In the genomic region with DNA sequence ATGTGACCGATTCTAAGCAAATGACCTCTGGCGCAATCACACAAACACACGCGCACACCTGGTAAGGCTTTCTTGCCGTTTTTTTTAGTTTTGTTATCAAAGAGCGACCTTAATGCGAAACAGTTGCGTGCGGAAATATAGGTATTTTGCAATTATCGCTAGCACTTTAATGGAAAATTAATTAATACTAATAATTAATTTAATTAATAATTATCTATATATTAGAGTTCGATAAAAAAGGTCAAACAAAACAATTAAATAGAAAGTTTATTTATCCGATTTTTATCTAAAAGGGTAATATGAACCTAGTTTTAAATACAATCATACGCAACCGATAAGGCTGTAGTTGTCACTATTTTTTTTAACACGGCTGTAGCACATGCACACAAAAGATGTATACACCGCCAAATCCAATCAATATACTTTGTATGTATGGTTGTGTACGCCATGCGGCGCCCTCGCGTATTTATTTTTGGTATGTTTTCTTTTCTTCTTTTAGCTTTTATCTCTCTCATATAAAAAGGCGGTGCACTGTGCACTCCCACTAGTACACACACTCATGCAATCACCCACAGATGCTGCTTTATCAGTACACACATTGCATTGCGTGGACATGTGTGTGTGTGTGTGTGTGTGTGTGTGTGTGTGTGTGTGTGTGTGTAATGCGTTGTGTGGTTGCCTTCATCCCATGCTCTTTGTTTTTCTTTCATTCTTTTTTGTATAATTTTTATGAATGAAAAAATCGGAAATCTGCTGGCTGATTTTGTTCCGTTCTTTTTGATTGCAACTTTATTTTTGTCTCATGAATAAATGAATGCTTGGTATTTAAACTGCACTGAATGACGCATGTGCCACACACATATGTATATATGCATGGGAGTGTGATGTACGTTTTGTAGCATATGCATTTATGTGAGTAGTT, we compare ENCODE assay signal across 1 fruit fly cellular context.
TF ChIP-seq lines count a peak whose summit lies in the region.

No protein-coding gene starts in this region.

TF ChIP-seq in whole organism, embryonic, 481 proteins besides CTCF, POLR2A, EP300 and RAD21 (continued from another document):
- no peak for TF ChIP-seq mld (GFP tag; IDR thresholded peaks at IDR 0.05; lab: Robert Waterston, UW; ENCODE audit: partially characterized antibody)
- peak; percentile 36 for TF ChIP-seq CG1602 (GFP tag; optimal IDR thresholded peaks at IDR 0.05; lab: Kevin White, UChicago)
- no peak for TF ChIP-seq CG12942 (GFP tag; optimal IDR thresholded peaks at IDR 0.05; lab: Kevin White, UChicago)
- TF ChIP-seq MESR4 (GFP tag; optimal IDR thresholded peaks at IDR 0.05; lab: Kevin White, UChicago): no peak
